Fruit fly (Drosophila melanogaster): Measurements from ENCODE around the gene Oatp30B.

The Oatp30B gene

DNA sequence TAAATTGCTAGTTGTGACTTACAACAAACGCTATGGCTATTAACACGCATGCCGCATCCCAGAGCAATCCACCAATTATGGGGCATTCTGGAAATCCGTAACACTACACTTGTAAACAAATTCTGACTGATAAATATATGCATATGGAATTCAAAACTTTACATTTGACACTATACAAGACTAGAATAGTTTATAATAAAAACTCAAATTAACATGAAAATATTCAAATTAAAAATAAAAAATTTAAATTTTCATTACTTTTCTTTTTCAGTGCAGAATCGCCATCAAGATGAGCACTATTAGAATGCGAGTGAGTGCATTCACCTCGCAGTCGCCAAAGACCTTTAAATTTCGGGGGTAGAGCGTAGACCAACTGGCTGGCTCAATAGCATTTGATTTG lies 64.9 kb downstream of the Oatp30B start:
- TF ChIP-seq CG7045 (GFP tag; optimal IDR thresholded peaks at IDR 0.05) (no peak), ovo (GFP tag; optimal IDR thresholded peaks at IDR 0.05) (no peak), tj (GFP tag; optimal IDR thresholded peaks at IDR 0.05) (no peak), Crg-1 (GFP tag; optimal IDR thresholded peaks at IDR 0.05) (no peak), toe (GFP tag; optimal IDR thresholded peaks at IDR 0.05) (no peak), Clk (GFP tag; optimal IDR thresholded peaks at IDR 0.05) (no peak), kay (GFP tag; ENCODE audit: borderline replicate concordance) (no peak), Mnt (GFP tag; optimal IDR thresholded peaks at IDR 0.05) (no peak)

- TF ChIP-seq CG11617 (GFP tag; optimal IDR thresholded peaks at IDR 0.05) (no peak), CG14711 (tag; optimal IDR thresholded peaks at IDR 0.05) (no peak), cic (GFP tag; optimal IDR thresholded peaks at IDR 0.05) (no peak), ovo (GFP tag; optimal IDR thresholded peaks at IDR 0.05) (no peak), CG7101 (tag; optimal IDR thresholded peaks at IDR 0.05) (no peak), CG12768 (GFP tag; optimal IDR thresholded peaks at IDR 0.05) (no peak), pad (GFP tag; optimal IDR thresholded peaks at IDR 0.05) (no peak), cnc (optimal IDR thresholded peaks at IDR 0.05) (no peak), CG33017 (tag; optimal IDR thresholded peaks at IDR 0.05) (no peak), CG7045 (GFP tag; optimal IDR thresholded peaks at IDR 0.05) (no peak)
These were observed 68.2 kb downstream of the Oatp30B start, which contains the start of gene CG3841 for dm6 chr2L:9589176-9589575. TSS of gene CG3841 (plus strand) at chr2L:9589476.
